Worm (Caenorhabditis elegans) whole organism, L3 larva: ENCODE data around the gene flap-1.

Experiments used
- R02D3.7 ChIP-seq: fragments of 150-350 bp; optimal IDR thresholded peaks from 2 replicates; lab custom pipeline; 2014; ENCODE audit warnings: missing biosample characterization, missing genetic modification characterization
- aly-2 ChIP-seq: fragments of 150-350 bp; optimal IDR thresholded peaks from 2 replicates; lab custom pipeline; 2014; ENCODE audit warnings: missing biosample characterization, missing genetic modification characterization
- ceh-16 ChIP-seq: sonication (generic microtip); optimal IDR thresholded peaks from 2 replicates; lab custom pipeline; 2017; ENCODE audit warnings: missing biosample characterization, missing genetic modification characterization
- ceh-28 ChIP-seq: fragments of 150-350 bp; optimal IDR thresholded peaks from 2 replicates; lab custom pipeline; 2014; ENCODE audit warnings: missing biosample characterization, missing genetic modification reagents, missing genetic modification characterization
- daf-12 ChIP-seq: fragments of 150-350 bp; optimal IDR thresholded peaks from 2 replicates; lab custom pipeline; 2014; ENCODE audit warnings: missing biosample characterization, missing genetic modification reagents, missing genetic modification characterization
- egl-5 ChIP-seq: fragments of 150-350 bp; optimal IDR thresholded peaks from 2 replicates; lab custom pipeline; 2017; ENCODE audit warnings: missing biosample characterization, missing genetic modification reagents, missing genetic modification characterization, inconsistent platforms
- elt-1 ChIP-seq: fragments of 150-350 bp; optimal IDR thresholded peaks from 2 replicates; lab custom pipeline; 2014; ENCODE audit warnings: missing biosample characterization, missing genetic modification characterization
- elt-3 ChIP-seq, 3 experiments: fragments of 150-350 bp in 1 of 3; sonication (generic microtip) in 2 of 3; optimal IDR thresholded peaks; 2 replicates in 2 of 3; 4 replicates in 1 of 3; lab custom pipeline; 2014 to 2017; ENCODE audit warnings: missing biosample characterization in 3 of 3, missing genetic modification characterization in 3 of 3
- fkh-10 ChIP-seq: sonication (generic microtip); optimal IDR thresholded peaks from 2 replicates; lab custom pipeline; 2017; ENCODE audit warnings: missing biosample characterization, missing genetic modification reagents, missing genetic modification characterization
- hmg-11 ChIP-seq: sonication (generic microtip); optimal IDR thresholded peaks from 2 replicates; lab custom pipeline; 2016; ENCODE audit warnings: missing genetic modification characterization, missing compliant biosample characterization
- jun-1 ChIP-seq: fragments of 150-350 bp; optimal IDR thresholded peaks from 2 replicates; lab custom pipeline; 2014; ENCODE audit warnings: missing biosample characterization, missing genetic modification reagents, missing genetic modification characterization
- lin-15B ChIP-seq: fragments of 150-350 bp; optimal IDR thresholded peaks from 2 replicates; lab custom pipeline; 2014; ENCODE audit warnings: missing biosample characterization, missing genetic modification characterization
- lsy-12 ChIP-seq: sonication (generic microtip); optimal IDR thresholded peaks from 2 replicates; lab custom pipeline; 2016; ENCODE audit warnings: mild to moderate bottlenecking, missing genetic modification characterization, missing compliant biosample characterization
- mdl-1 ChIP-seq: fragments of 150-350 bp; optimal IDR thresholded peaks from 2 replicates; lab custom pipeline; 2014; ENCODE audit warnings: missing biosample characterization, missing genetic modification characterization
- mml-1 ChIP-seq: fragments of 150-350 bp; sonication (generic microtip); optimal IDR thresholded peaks from 3 replicates; lab custom pipeline; 2014; ENCODE audit warnings: missing biosample characterization, missing genetic modification characterization
- nhr-11 ChIP-seq: fragments of 150-350 bp; optimal IDR thresholded peaks from 2 replicates; lab custom pipeline; 2014; ENCODE audit warnings: missing biosample characterization, missing genetic modification characterization
- nhr-237 ChIP-seq: fragments of 150-350 bp; optimal IDR thresholded peaks from 2 replicates; lab custom pipeline; 2014; ENCODE audit warnings: missing biosample characterization, missing genetic modification characterization
- nhr-25 ChIP-seq: sonication (generic microtip); optimal IDR thresholded peaks from 2 replicates; lab custom pipeline; 2017; ENCODE audit warnings: missing biosample characterization, missing genetic modification characterization
- nhr-76 ChIP-seq: fragments of 150-350 bp; sonication (generic microtip); optimal IDR thresholded peaks from 5 replicates; lab custom pipeline; 2014; ENCODE audit warnings: missing biosample characterization, missing genetic modification characterization
- pha-4 ChIP-seq: fragments of 150-350 bp; optimal IDR thresholded peaks from 2 replicates; lab custom pipeline; 2014; ENCODE audit warnings: missing biosample characterization, missing genetic modification reagents, missing genetic modification characterization
- pqm-1 ChIP-seq: fragments of 150-350 bp; optimal IDR thresholded peaks from 2 replicates; lab custom pipeline; 2017; ENCODE audit warnings: missing biosample characterization, missing genetic modification characterization, inconsistent platforms
- tbx-2 ChIP-seq: sonication (generic microtip); optimal IDR thresholded peaks from 2 replicates; lab custom pipeline; 2016; ENCODE audit warnings: mild to moderate bottlenecking, missing genetic modification characterization, missing compliant biosample characterization
- unc-62 ChIP-seq: fragments of 150-350 bp; sonication (generic microtip); optimal IDR thresholded peaks from 4 replicates; lab custom pipeline; 2014; ENCODE audit warnings: missing biosample characterization, missing genetic modification reagents, missing genetic modification characterization
- zag-1 ChIP-seq: fragments of 150-350 bp; optimal IDR thresholded peaks from 2 replicates; lab custom pipeline; 2014; ENCODE audit warnings: missing biosample characterization, missing genetic modification characterization
- ztf-4 ChIP-seq: fragments of 150-350 bp; optimal IDR thresholded peaks from 2 replicates; lab custom pipeline; 2014; ENCODE audit warnings: missing biosample characterization, missing genetic modification characterization

Gene flap-1

DNA sequence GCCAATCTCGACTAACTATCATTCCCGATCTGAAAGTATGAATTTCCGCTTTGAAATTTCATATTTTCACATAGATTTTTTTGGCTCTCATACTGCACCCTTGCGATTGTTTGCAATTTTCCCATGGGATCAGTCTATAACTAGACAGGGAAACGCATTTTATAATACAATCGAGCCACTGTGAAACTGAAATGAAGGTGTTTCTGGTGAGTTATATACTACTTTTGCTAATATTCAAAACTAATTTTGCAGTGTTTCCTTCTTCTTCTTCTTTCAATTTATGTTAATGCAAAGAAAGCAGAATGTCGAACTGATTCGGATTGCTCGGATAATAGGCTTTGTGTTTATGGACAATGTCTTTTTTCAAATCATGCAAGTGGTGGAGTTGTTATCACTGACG lies 42.7 kb downstream of the flap-1 start:
- TF ChIP-seq zag-1: no peak
- no peak for TF ChIP-seq ceh-28 (tag; lab: Kevin White, UChicago)
- no peak for TF ChIP-seq mml-1 (tag; lab: Kevin White, UChicago)
- no peak for TF ChIP-seq R02D3.7 (tag; lab: Kevin White, UChicago)
- no peak for TF ChIP-seq pha-4
- no peak for TF ChIP-seq mdl-1 (tag; lab: Kevin White, UChicago)
- TF ChIP-seq hmg-11: no peak
- no peak for TF ChIP-seq aly-2 (tag; lab: Kevin White, UChicago)
- TF ChIP-seq unc-62 (GFP tag; lab: Kevin White, UChicago): no peak
- no peak for TF ChIP-seq daf-12 (tag; lab: Kevin White, UChicago)
- no peak for TF ChIP-seq elt-1 (tag; lab: Kevin White, UChicago)
- TF ChIP-seq ceh-16 (tag; lab: Kevin White, UChicago): no peak
- TF ChIP-seq nhr-11 (tag; lab: Kevin White, UChicago): no peak
- no peak for TF ChIP-seq pqm-1 (tag; lab: Kevin White, UChicago)
- no peak for TF ChIP-seq tbx-2
- no peak for TF ChIP-seq elt-3 (tag; optimal IDR thresholded peaks at IDR 0.05; lab: Kevin White, UChicago)
- no peak for TF ChIP-seq nhr-25 (tag; lab: Kevin White, UChicago)
- TF ChIP-seq nhr-237: no peak

DNA sequence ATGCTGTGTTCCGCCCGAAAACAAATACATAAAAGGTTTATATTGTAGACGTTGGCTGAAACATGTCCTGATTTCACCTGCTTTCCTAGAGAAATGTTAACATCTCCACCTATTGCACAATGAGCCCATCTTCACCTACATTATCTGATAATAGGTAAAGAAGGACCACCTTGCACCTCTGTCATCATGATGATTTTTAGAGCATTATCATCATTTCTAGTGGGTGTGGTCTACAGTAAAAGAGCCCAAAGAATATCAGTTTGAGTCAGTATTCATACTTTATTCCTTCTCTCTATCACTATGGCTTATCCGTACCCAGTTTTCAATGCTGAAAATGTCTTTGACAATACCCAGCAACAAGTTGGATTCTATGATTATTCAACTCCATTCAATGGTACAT lies 44.4 kb downstream of the flap-1 start, which contains the start of gene med-2:
Gene med-2, plus strand, starts transcription at position 301 of the 400 bp plus-strand sequence.
- TF ChIP-seq jun-1 (tag; lab: Kevin White, UChicago) (no peak), egl-5 (tag; lab: Kevin White, UChicago) (no peak)

- TF ChIP-seq lsy-12: no peak
- no peak for TF ChIP-seq lin-15B (tag; lab: Kevin White, UChicago)
- TF ChIP-seq ztf-4 (tag; lab: Kevin White, UChicago): no peak
- TF ChIP-seq elt-3 (tag; optimal IDR thresholded peaks at IDR 0.05; lab: Kevin White, UChicago): no peak
- no peak for TF ChIP-seq daf-12 (tag; lab: Kevin White, UChicago)
- TF ChIP-seq nhr-76 (tag; lab: Kevin White, UChicago): no peak
Observed at ce11 chrIII:6881745-6882144, 46.9 kb downstream of the flap-1 start.

DNA sequence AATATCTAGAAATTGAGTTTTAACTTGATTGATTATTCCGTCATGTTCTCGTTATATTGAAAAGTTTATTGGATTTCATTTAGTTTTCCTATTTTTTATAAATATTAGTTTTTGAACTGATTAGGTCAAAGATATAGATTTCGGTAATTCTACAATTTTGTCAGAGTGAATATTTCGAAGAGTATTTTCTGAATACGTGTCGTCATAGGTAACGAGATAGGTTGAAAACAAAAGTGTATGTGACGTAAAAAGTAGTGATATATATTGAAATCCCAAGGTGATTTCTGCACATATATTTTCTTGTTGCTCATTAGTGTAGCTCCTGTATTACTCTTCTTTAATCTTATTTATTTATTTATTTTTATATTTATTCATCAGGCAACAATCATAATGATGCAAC lies 47.8 kb downstream of the flap-1 start, which contains the start of gene K04C2.7:
Gene K04C2.7, plus strand, starts transcription at position 301 of the 400 bp plus-strand sequence.
- TF ChIP-seq fkh-10 (GFP tag; lab: Kevin White, UChicago) (no peak), nhr-11 (tag; lab: Kevin White, UChicago) (no peak)
